Worm (Caenorhabditis elegans) whole organism, mixed stage, embryonic: ENCODE results near the gene F58G1.2.

Experiments
- M03D4.4 ChIP-seq: sonication (generic microtip); optimal IDR thresholded peaks from 2 replicates; lab custom pipeline; 2017; ENCODE audit warnings: mild to moderate bottlenecking, missing genetic modification characterization, missing compliant biosample characterization
- bed-3 ChIP-seq: fragments of 200-800 bp; sonication (Bioruptor generic); optimal IDR thresholded peaks from 3 replicates; lab custom pipeline; 2018; ENCODE audit warnings: mild to moderate bottlenecking, missing genetic modification characterization, moderate library complexity, missing compliant biosample characterization
- blmp-1 ChIP-seq: fragments of 150-350 bp; optimal IDR thresholded peaks from 2 replicates; lab custom pipeline; 2014; ENCODE audit warnings: missing biosample characterization, missing genetic modification characterization
- ceh-43 ChIP-seq: fragments of 200-800 bp; sonication (Bioruptor generic); optimal IDR thresholded peaks from 2 replicates; lab custom pipeline; 2018; ENCODE audit warnings: mild to moderate bottlenecking, missing genetic modification characterization, moderate library complexity, missing compliant biosample characterization
- ceh-83 ChIP-seq: fragments of 200-800 bp; sonication (Bioruptor generic); optimal IDR thresholded peaks from 2 replicates; lab custom pipeline; 2018; ENCODE audit warnings: mild to moderate bottlenecking, missing genetic modification characterization, missing compliant biosample characterization
- ces-1 ChIP-seq: fragments of 150-350 bp; optimal IDR thresholded peaks from 2 replicates; lab custom pipeline; 2014; ENCODE audit warnings: missing biosample characterization, missing genetic modification reagents, missing genetic modification characterization
- cnd-1 ChIP-seq: fragments of 200-800 bp; sonication (Bioruptor generic); optimal IDR thresholded peaks from 2 replicates; lab custom pipeline; 2018; ENCODE audit warnings: mild to moderate bottlenecking, missing genetic modification characterization, missing compliant biosample characterization
- elt-1 ChIP-seq: sonication (generic microtip); optimal IDR thresholded peaks from 2 replicates; lab custom pipeline; 2017; ENCODE audit warnings: missing genetic modification characterization, mild to moderate bottlenecking, missing compliant biosample characterization, antibody characterized with exemption, moderate library complexity, borderline replicate concordance; ENCODE audit not compliant: insufficient read depth
- elt-3 ChIP-seq: fragments of 150-350 bp; optimal IDR thresholded peaks from 2 replicates; lab custom pipeline; 2014; ENCODE audit warnings: missing biosample characterization, missing genetic modification characterization
- flh-1 ChIP-seq: fragments of 200-800 bp; sonication (Bioruptor generic); optimal IDR thresholded peaks from 2 replicates; lab custom pipeline; 2018; ENCODE audit warnings: mild to moderate bottlenecking, missing genetic modification characterization, moderate library complexity, missing compliant biosample characterization
- ham-2 ChIP-seq: fragments of 200-800 bp; sonication (Bioruptor generic); optimal IDR thresholded peaks from 2 replicates; lab custom pipeline; 2018; ENCODE audit warnings: mild to moderate bottlenecking, missing genetic modification characterization, missing compliant biosample characterization
- hlh-1 ChIP-seq: fragments of 150-350 bp; optimal IDR thresholded peaks from 2 replicates; lab custom pipeline; 2014; ENCODE audit warnings: missing biosample characterization, missing genetic modification reagents, missing genetic modification characterization
- lin-13 ChIP-seq: fragments of 150-350 bp; optimal IDR thresholded peaks from 2 replicates; lab custom pipeline; 2014; ENCODE audit warnings: missing biosample characterization, missing genetic modification characterization
- lin-32 ChIP-seq: fragments of 200-800 bp; sonication (Bioruptor generic); optimal IDR thresholded peaks from 2 replicates; lab custom pipeline; 2018; ENCODE audit warnings: mild to moderate bottlenecking, missing genetic modification characterization, missing compliant biosample characterization
- lsy-2 ChIP-seq: fragments of 150-350 bp; optimal IDR thresholded peaks from 2 replicates; lab custom pipeline; 2014; ENCODE audit warnings: missing biosample characterization, missing genetic modification characterization
- mab-5 ChIP-seq: fragments of 150-350 bp; optimal IDR thresholded peaks from 2 replicates; lab custom pipeline; 2014; ENCODE audit warnings: missing biosample characterization, missing genetic modification characterization
- mep-1 ChIP-seq: fragments of 150-350 bp; optimal IDR thresholded peaks from 2 replicates; lab custom pipeline; 2017; ENCODE audit warnings: missing biosample characterization, missing genetic modification reagents, missing genetic modification characterization, inconsistent platforms
- mls-2 ChIP-seq: sonication (generic microtip); optimal IDR thresholded peaks from 2 replicates; lab custom pipeline; 2016; ENCODE audit warnings: mild to moderate bottlenecking, missing genetic modification characterization, moderate library complexity, missing compliant biosample characterization
- nhr-12 ChIP-seq: fragments of 150-350 bp; optimal IDR thresholded peaks from 2 replicates; lab custom pipeline; 2014; ENCODE audit warnings: missing biosample characterization, missing genetic modification characterization
- nhr-2 ChIP-seq: fragments of 150-350 bp; optimal IDR thresholded peaks from 2 replicates; lab custom pipeline; 2014; ENCODE audit warnings: missing biosample characterization, missing genetic modification characterization
- nhr-237 ChIP-seq: fragments of 150-350 bp; optimal IDR thresholded peaks from 2 replicates; lab custom pipeline; 2014; ENCODE audit warnings: missing biosample characterization, missing genetic modification characterization
- nhr-28 ChIP-seq: fragments of 150-350 bp; optimal IDR thresholded peaks from 2 replicates; lab custom pipeline; 2014; ENCODE audit warnings: missing biosample characterization, missing genetic modification characterization
- nhr-76 ChIP-seq: sonication (generic microtip); optimal IDR thresholded peaks from 2 replicates; lab custom pipeline; 2017; ENCODE audit warnings: missing biosample characterization, missing genetic modification characterization
- pha-4 ChIP-seq: fragments of 150-350 bp; optimal IDR thresholded peaks from 2 replicates; lab custom pipeline; 2018; ENCODE audit warnings: missing biosample characterization, missing genetic modification reagents, missing genetic modification characterization
- sem-2 ChIP-seq: fragments of 200-800 bp; sonication (Bioruptor generic); optimal IDR thresholded peaks from 2 replicates; lab custom pipeline; 2018; ENCODE audit warnings: mild to moderate bottlenecking, missing genetic modification characterization, missing compliant biosample characterization
- snpc-4 ChIP-seq: fragments of 150-350 bp; optimal IDR thresholded peaks from 2 replicates; lab custom pipeline; 2014; ENCODE audit warnings: missing biosample characterization, missing genetic modification characterization
- sptf-1 ChIP-seq: sonication (generic microtip); optimal IDR thresholded peaks from 2 replicates; lab custom pipeline; 2017; ENCODE audit warnings: mild to moderate bottlenecking, missing genetic modification characterization, moderate library complexity, missing compliant biosample characterization
- unc-120 ChIP-seq: sonication (generic microtip); optimal IDR thresholded peaks from 2 replicates; lab custom pipeline; 2017; ENCODE audit warnings: missing genetic modification characterization, missing compliant biosample characterization; ENCODE audit not compliant: poor library complexity, severe bottlenecking
- unc-39 ChIP-seq: fragments of 150-350 bp; optimal IDR thresholded peaks from 2 replicates; lab custom pipeline; 2014; ENCODE audit warnings: missing biosample characterization, missing genetic modification characterization
- unc-62 ChIP-seq: fragments of 150-350 bp; optimal IDR thresholded peaks from 2 replicates; lab custom pipeline; 2014; ENCODE audit warnings: missing biosample characterization, missing genetic modification reagents, missing genetic modification characterization
- zip-8 ChIP-seq: fragments of 150-350 bp; optimal IDR thresholded peaks from 2 replicates; lab custom pipeline; 2014; ENCODE audit warnings: missing biosample characterization, missing genetic modification characterization
- ztf-11 ChIP-seq: fragments of 150-350 bp; optimal IDR thresholded peaks from 2 replicates; lab custom pipeline; 2014; ENCODE audit warnings: missing biosample characterization, missing genetic modification characterization

Gene F58G1.2

ce11 chrII:12918960-12919553 lies at the start of gene F58G1.2, which contains the start of gene wago-4:
Gene F58G1.2, minus strand, starts transcription at chrII:12919010.
Gene wago-4, plus strand, starts transcription at chrII:12919551.
- TF ChIP-seq cnd-1 (tag; lab: Kevin White, UChicago) (no peak), ceh-43 (no peak), pha-4 (tag; lab: Kevin White, UChicago) (no peak), sem-2 (GFP tag; lab: Kevin White, UChicago) (no peak), snpc-4 (tag; lab: Kevin White, UChicago) (no peak), lin-13 (tag; lab: Kevin White, UChicago) (peak; percentile 68), unc-62 (no peak), mep-1 (tag; lab: Kevin White, UChicago) (peak; percentile 48), ces-1 (GFP tag; lab: Kevin White, UChicago) (no peak), nhr-76 (tag; lab: Kevin White, UChicago) (no peak), ztf-11 (no peak)

DNA sequence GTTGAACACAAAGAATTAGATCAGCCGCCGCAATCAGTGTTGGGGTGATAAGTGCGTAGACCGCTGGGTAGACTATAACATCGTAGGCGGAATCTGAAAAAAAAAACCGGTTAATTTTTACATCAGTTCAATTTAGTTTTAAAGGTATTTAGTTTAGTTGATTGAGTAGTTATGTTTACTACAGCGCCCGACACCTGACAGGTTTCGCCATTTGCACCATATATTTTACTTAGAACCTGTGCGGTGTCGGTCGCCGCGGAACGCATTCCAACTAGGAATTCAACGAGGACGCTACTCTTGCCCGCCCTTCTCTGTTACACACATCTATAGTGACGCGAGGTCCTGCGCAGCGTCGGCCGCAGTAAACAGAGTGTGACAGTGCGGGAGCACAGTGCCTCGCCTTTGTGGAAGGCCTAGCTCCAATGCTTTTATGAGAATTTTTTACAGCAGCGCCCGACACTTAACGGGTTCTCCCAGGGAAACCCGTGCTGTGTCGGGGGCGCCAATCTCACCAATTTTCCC lies 49.7 kb upstream of the F58G1.2 start:
- TF ChIP-seq unc-120 (tag; lab: Kevin White, UChicago) = no peak
- peak; percentile 56 for TF ChIP-seq ceh-83 (GFP tag; lab: Kevin White, UChicago)

- TF ChIP-seq snpc-4 (tag; lab: Kevin White, UChicago) (no peak), zip-8 (tag; lab: Kevin White, UChicago) (peak; percentile 100)
Measured at ce11 chrII:12966274-12966673, 47.5 kb upstream of the F58G1.2 start.

ce11 chrII:12965589-12965988 lies 46.8 kb upstream of the F58G1.2 start:
- no peak for TF ChIP-seq lin-13 (tag; lab: Kevin White, UChicago)
- no peak for TF ChIP-seq nhr-237 (tag; lab: Kevin White, UChicago)
- no peak for TF ChIP-seq bed-3
- TF ChIP-seq unc-62 = no peak
- TF ChIP-seq mab-5 (tag; lab: Kevin White, UChicago) = no peak
- no peak for TF ChIP-seq nhr-28 (tag; lab: Kevin White, UChicago)
- no peak for TF ChIP-seq nhr-12 (tag; lab: Kevin White, UChicago)
- TF ChIP-seq pha-4 (tag; lab: Kevin White, UChicago) = no peak
- no peak for TF ChIP-seq snpc-4 (tag; lab: Kevin White, UChicago)
- no peak for TF ChIP-seq M03D4.4
- TF ChIP-seq blmp-1 (tag; lab: Kevin White, UChicago) = no peak
- TF ChIP-seq mep-1 (tag; lab: Kevin White, UChicago) = no peak
- no peak for TF ChIP-seq flh-1

- TF ChIP-seq lsy-2 (no peak), hlh-1 (tag; lab: Kevin White, UChicago) (no peak), bed-3 (no peak), nhr-237 (tag; lab: Kevin White, UChicago) (no peak), lin-32 (no peak), unc-39 (tag; lab: Kevin White, UChicago) (no peak), mls-2 (tag; lab: Kevin White, UChicago) (no peak), ceh-83 (GFP tag; lab: Kevin White, UChicago) (no peak), unc-120 (tag; lab: Kevin White, UChicago) (no peak), nhr-76 (tag; lab: Kevin White, UChicago) (no peak), lin-13 (tag; lab: Kevin White, UChicago) (no peak), cnd-1 (tag; lab: Kevin White, UChicago) (no peak), ztf-11 (no peak), zip-8 (tag; lab: Kevin White, UChicago) (no peak), elt-3 (tag; lab: Kevin White, UChicago) (no peak), blmp-1 (tag; lab: Kevin White, UChicago) (no peak), sptf-1 (tag; lab: Kevin White, UChicago) (no peak), nhr-2 (tag; lab: Kevin White, UChicago) (no peak)
Measured at ce11 chrII:12965538-12965588, 46.6 kb upstream of the F58G1.2 start, which contains the start of gene ptr-18. Gene ptr-18, plus strand, starts transcription at chrII:12965546.

DNA sequence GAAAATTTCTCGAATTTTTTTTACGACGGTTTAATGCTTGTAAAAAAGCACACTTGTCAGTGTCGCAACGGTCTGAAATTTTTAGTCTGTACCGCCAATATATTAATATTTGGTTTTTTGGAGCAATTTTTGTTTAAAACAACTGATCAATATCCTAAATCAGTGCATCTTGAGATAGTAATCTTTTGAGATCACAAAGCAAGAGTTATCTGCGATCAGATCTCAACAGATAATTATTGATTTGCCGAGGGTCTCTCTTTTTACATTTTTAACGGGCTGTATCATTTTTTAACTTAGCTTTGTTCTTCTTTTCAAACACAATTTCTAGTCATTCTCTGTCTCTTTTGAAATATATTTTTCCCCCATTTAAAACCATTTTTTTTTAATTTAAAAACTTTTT lies 46.3 kb upstream of the F58G1.2 start:
- TF ChIP-seq nhr-28 (tag; lab: Kevin White, UChicago) = no peak
- TF ChIP-seq elt-1 (tag; lab: Kevin White, UChicago) = peak; percentile 90
- TF ChIP-seq unc-120 (tag; lab: Kevin White, UChicago) = no peak
- TF ChIP-seq ham-2 (GFP tag; lab: Kevin White, UChicago) = no peak
- TF ChIP-seq M03D4.4 = no peak
- no peak for TF ChIP-seq ces-1 (GFP tag; lab: Kevin White, UChicago)
- TF ChIP-seq nhr-2 (tag; lab: Kevin White, UChicago) = no peak
